Worm (Caenorhabditis elegans): ENCODE data around the gene pigk-1.

ce11 chrIV:11067003-11067402 lies 42.8 kb downstream of the pigk-1 start, which contains the start of gene ttr-17:
- TF ChIP-seq flt-1 (GFP tag; IDR thresholded peaks at IDR 0.05) (no peak), scrt-1 (GFP tag; IDR thresholded peaks at IDR 0.05) (no peak), hmg-4 (GFP tag; optimal IDR thresholded peaks at IDR 0.05) (no peak), ama-1 (optimal IDR thresholded peaks at IDR 0.05) (no peak), hmbx-1 (tag; optimal IDR thresholded peaks at IDR 0.05) (no peak), B0310.2 (tag; optimal IDR thresholded peaks at IDR 0.05) (no peak), hnd-1 (tag; optimal IDR thresholded peaks at IDR 0.05) (no peak), ceh-13 (GFP tag; optimal IDR thresholded peaks at IDR 0.05) (no peak), tbx-11 (GFP tag; IDR thresholded peaks at IDR 0.05) (no peak)

All from whole organism, early embryonic.